Fruit fly (Drosophila melanogaster) whole organism, embryonic: Measurements from ENCODE around the gene Rack1.

Source experiments
- ATbp ChIP-seq: fragments of 200-800 bp; sonication (Bioruptor generic); optimal IDR thresholded peaks from 2 replicates; lab custom pipeline; 2017; ENCODE audit warnings: missing biosample characterization, mild to moderate bottlenecking, missing genetic modification characterization, missing genetic modification reagents
- Asciz ChIP-seq: fragments of 200-800 bp; sonication (Bioruptor generic); optimal IDR thresholded peaks from 2 replicates; lab custom pipeline; 2017; ENCODE audit warnings: missing biosample characterization, mild to moderate bottlenecking, missing genetic modification characterization, missing genetic modification reagents
- Awh ChIP-seq: fragments of 200-800 bp; sonication (Bioruptor generic); IDR thresholded peaks from 2 replicates; pipeline ENCODE4, ENCODE4 v1.3.6; 2022; ENCODE audit warnings: missing biosample characterization, missing genetic modification characterization
- Blimp-1 ChIP-seq: fragments of 200-800 bp; sonication (Bioruptor generic); optimal IDR thresholded peaks from 3 replicates; lab custom pipeline; 2018; ENCODE audit warnings: missing biosample characterization, missing genetic modification characterization, mild to moderate bottlenecking, moderate library complexity, missing genetic modification reagents
- CG1024 ChIP-seq: fragments of 200-800 bp; sonication (Bioruptor generic); IDR thresholded peaks from 2 replicates; pipeline ENCODE4 v1.3.6; 2022; ENCODE audit warnings: missing biosample characterization, missing genetic modification characterization
- CG11247 ChIP-seq: fragments of 200-800 bp; sonication (Bioruptor generic); IDR thresholded peaks from 2 replicates; pipeline ENCODE4 v1.3.6; 2022; ENCODE audit warnings: missing biosample characterization, missing genetic modification characterization
- CG13123 ChIP-seq: fragments of 200-800 bp; sonication (Bioruptor generic); optimal IDR thresholded peaks from 2 replicates; lab custom pipeline; 2016; ENCODE audit warnings: missing biosample characterization, missing genetic modification characterization
- CG13424 ChIP-seq: fragments of 200-800 bp; sonication (Bioruptor generic); optimal IDR thresholded peaks from 2 replicates; lab custom pipeline; 2019; ENCODE audit warnings: missing biosample characterization, mild to moderate bottlenecking, missing genetic modification characterization, moderate library complexity
- CG14667 ChIP-seq: fragments of 200-800 bp; sonication (Bioruptor generic); IDR thresholded peaks from 2 replicates; pipeline ENCODE4 v1.3.6; 2022; ENCODE audit warnings: missing biosample characterization, missing genetic modification characterization
- CG15011 ChIP-seq: fragments of 200-800 bp; sonication (Bioruptor generic); optimal IDR thresholded peaks from 3 replicates; lab custom pipeline; 2018; ENCODE audit warnings: missing biosample characterization, mild to moderate bottlenecking, missing genetic modification characterization
- CG17359 ChIP-seq: fragments of 200-800 bp; sonication (Bioruptor generic); optimal IDR thresholded peaks from 3 replicates; lab custom pipeline; 2018; ENCODE audit warnings: missing biosample characterization, mild to moderate bottlenecking, missing genetic modification characterization, moderate library complexity
- CG17385 ChIP-seq: fragments of 200-800 bp; sonication (Bioruptor generic); optimal IDR thresholded peaks from 3 replicates; lab custom pipeline; 2018; ENCODE audit warnings: missing biosample characterization, mild to moderate bottlenecking, missing genetic modification characterization
- CG1832 ChIP-seq: fragments of 200-800 bp; sonication (Bioruptor generic); optimal IDR thresholded peaks from 2 replicates; lab custom pipeline; 2017; ENCODE audit warnings: missing biosample characterization, mild to moderate bottlenecking, missing genetic modification characterization, inconsistent platforms
- CG3163 ChIP-seq: fragments of 200-800 bp; sonication (Bioruptor generic); optimal IDR thresholded peaks from 3 replicates; lab custom pipeline; 2016; ENCODE audit warnings: missing biosample characterization, missing genetic modification characterization
- CG3838 ChIP-seq: fragments of 200-800 bp; sonication (Bioruptor generic); optimal IDR thresholded peaks from 3 replicates; lab custom pipeline; 2016; ENCODE audit warnings: missing biosample characterization, missing genetic modification characterization
- CG7963 ChIP-seq: fragments of 200-800 bp; sonication (Bioruptor generic); IDR thresholded peaks from 3 replicates; pipeline ENCODE4 v1.3.6; 2022; ENCODE audit warnings: missing biosample characterization, missing genetic modification characterization; ENCODE audit not compliant: partially characterized antibody
- CG8290 ChIP-seq, 3 experiments: fragments of 200-800 bp; sonication (Bioruptor generic); optimal IDR thresholded peaks; 2 replicates each; lab custom pipeline; 2016 to 2019; ENCODE audit warnings: missing biosample characterization in 3 of 3, missing genetic modification characterization in 3 of 3, mild to moderate bottlenecking in 2 of 3, moderate library complexity in 1 of 3
- CG8924 ChIP-seq: fragments of 200-800 bp; optimal IDR thresholded peaks from 3 replicates; lab custom pipeline; 2019; ENCODE audit warnings: missing biosample characterization, mild to moderate bottlenecking, missing genetic modification characterization, moderate library complexity
- CG9215 ChIP-seq: fragments of 200-800 bp; sonication (Bioruptor generic); IDR thresholded peaks from 2 replicates; pipeline ENCODE4 v1.3.6; 2022; ENCODE audit warnings: missing biosample characterization, missing genetic modification characterization
- CHES-1-like ChIP-seq: fragments of 200-800 bp; sonication (Bioruptor generic); optimal IDR thresholded peaks from 2 replicates; lab custom pipeline; 2016; ENCODE audit warnings: missing biosample characterization, missing genetic modification characterization
- Deaf1 ChIP-seq: fragments of 200-800 bp; optimal IDR thresholded peaks from 3 replicates; lab custom pipeline; 2019; ENCODE audit warnings: missing biosample characterization, mild to moderate bottlenecking, missing genetic modification characterization, moderate library complexity
- E2f2 ChIP-seq: fragments of 200-800 bp; sonication (Bioruptor generic); IDR thresholded peaks from 2 replicates; pipeline ENCODE4 v1.3.6; 2022; ENCODE audit warnings: missing biosample characterization, missing genetic modification characterization
- Fer2 ChIP-seq: fragments of 200-800 bp; sonication (Bioruptor generic); optimal IDR thresholded peaks from 2 replicates; lab custom pipeline; 2018; ENCODE audit warnings: missing biosample characterization, mild to moderate bottlenecking, missing genetic modification characterization, moderate library complexity
- Gsc ChIP-seq: fragments of 200-800 bp; sonication (Bioruptor generic); IDR thresholded peaks from 2 replicates; pipeline ENCODE4 v1.3.6; 2022; ENCODE audit warnings: missing biosample characterization, missing genetic modification characterization
- Hmr ChIP-seq: fragments of 200-800 bp; sonication (Bioruptor generic); optimal IDR thresholded peaks from 3 replicates; lab custom pipeline; 2017; ENCODE audit warnings: mild to moderate bottlenecking, missing biosample characterization, missing genetic modification reagents, missing genetic modification characterization
- Lim3 ChIP-seq: fragments of 200-800 bp; sonication (Bioruptor generic); IDR thresholded peaks from 2 replicates; pipeline ENCODE4 v1.3.6; 2022; ENCODE audit warnings: missing biosample characterization, missing genetic modification characterization
- Med ChIP-seq: fragments of 200-800 bp; sonication (Bioruptor generic); peaks from one replicate; lab custom pipeline; 2016; ENCODE audit warnings: missing biosample characterization, missing genetic modification characterization, mild to moderate bottlenecking, inconsistent platforms, moderate library complexity
- Meics ChIP-seq: fragments of 200-800 bp; sonication (Bioruptor generic); optimal IDR thresholded peaks from 2 replicates; lab custom pipeline; 2017; ENCODE audit warnings: missing biosample characterization, mild to moderate bottlenecking, missing genetic modification characterization
- Oli ChIP-seq: fragments of 200-800 bp; sonication (Bioruptor generic); optimal IDR thresholded peaks from 2 replicates; lab custom pipeline; 2018; ENCODE audit warnings: missing biosample characterization, mild to moderate bottlenecking, missing genetic modification characterization, moderate library complexity
- Optix ChIP-seq: fragments of 200-800 bp; sonication (Bioruptor generic); IDR thresholded peaks from 3 replicates; pipeline ENCODE4 v1.3.6; 2022; ENCODE audit warnings: missing biosample characterization, missing genetic modification characterization
- Scr ChIP-seq: fragments of 200-800 bp; sonication (Bioruptor generic); IDR thresholded peaks from 2 replicates; pipeline ENCODE4 v1.3.6; 2022; ENCODE audit warnings: missing biosample characterization, missing genetic modification characterization; ENCODE audit not compliant: partially characterized antibody
- Usf ChIP-seq: fragments of 200-800 bp; sonication (Bioruptor generic); optimal IDR thresholded peaks from 2 replicates; lab custom pipeline; 2017; ENCODE audit warnings: missing genotype, missing biosample characterization, missing genetic modification characterization
- aop ChIP-seq: fragments of 200-800 bp; sonication (Bioruptor generic); IDR thresholded peaks from 2 replicates; pipeline ENCODE4 v1.3.6; 2022; ENCODE audit warnings: missing biosample characterization, missing genetic modification characterization
- danr ChIP-seq: fragments of 200-800 bp; sonication (Bioruptor generic); IDR thresholded peaks from 2 replicates; pipeline ENCODE4 v1.3.6; 2022; ENCODE audit warnings: missing biosample characterization, missing genetic modification characterization
- dimm ChIP-seq: fragments of 200-800 bp; sonication (Bioruptor generic); IDR thresholded peaks from 2 replicates; pipeline ENCODE4 v1.3.6; 2022; ENCODE audit warnings: missing biosample characterization, missing genetic modification characterization
- dysf ChIP-seq: fragments of 200-800 bp; sonication (Bioruptor generic); IDR thresholded peaks from 3 replicates; pipeline ENCODE4 v1.3.6; 2022; ENCODE audit warnings: missing biosample characterization, missing genetic modification characterization
- esg ChIP-seq: fragments of 200-800 bp; sonication (Bioruptor generic); conservative IDR thresholded peaks from 2 replicates; pipeline ENCODE4 v1.3.6; 2022; ENCODE audit warnings: missing biosample characterization, missing genetic modification characterization
- knrl ChIP-seq: fragments of 200-800 bp; sonication (Bioruptor generic); IDR thresholded peaks from 3 replicates; pipeline ENCODE4 v1.3.6; 2022; ENCODE audit warnings: missing biosample characterization, missing genetic modification characterization; ENCODE audit not compliant: partially characterized antibody
- lab ChIP-seq: fragments of 200-800 bp; sonication (Bioruptor generic); optimal IDR thresholded peaks from 3 replicates; lab custom pipeline; 2017; ENCODE audit warnings: missing biosample characterization, missing genetic modification characterization, mild to moderate bottlenecking, moderate library complexity, missing genetic modification reagents
- lola ChIP-seq, 3 experiments: fragments of >200 bp in 2 of 3; fragments of 200-800 bp in 1 of 3; sonication (Bioruptor generic) in 1 of 3; optimal IDR thresholded peaks; 2 replicates each; lab custom pipeline; 2017 to 2019; ENCODE audit warnings: missing biosample characterization in 3 of 3, missing genetic modification characterization in 3 of 3, mild to moderate bottlenecking in 1 of 3, moderate library complexity in 1 of 3
- pb ChIP-seq: fragments of 200-800 bp; sonication (Bioruptor generic); optimal IDR thresholded peaks from 3 replicates; lab custom pipeline; 2016; ENCODE audit warnings: missing biosample characterization, missing genetic modification characterization
- phol ChIP-seq: fragments of 200-800 bp; sonication (Bioruptor generic); optimal IDR thresholded peaks from 3 replicates; lab custom pipeline; 2018; ENCODE audit warnings: missing biosample characterization, mild to moderate bottlenecking, missing genetic modification characterization, moderate library complexity
- pum ChIP-seq: fragments of 200-800 bp; sonication (Bioruptor generic); optimal IDR thresholded peaks from 2 replicates; lab custom pipeline; 2016; ENCODE audit warnings: missing biosample characterization, missing genetic modification characterization
- row ChIP-seq: fragments of 200-800 bp; sonication (Bioruptor generic); IDR thresholded peaks from 3 replicates; pipeline ENCODE4 v1.3.6; 2022; ENCODE audit warnings: missing biosample characterization, missing genetic modification characterization
- sens ChIP-seq: fragments of 200-800 bp; sonication (Bioruptor generic); peaks from one replicate; lab custom pipeline; 2016; ENCODE audit warnings: missing biosample characterization, missing genetic modification characterization
- sisA ChIP-seq: fragments of 200-800 bp; sonication (Bioruptor generic); IDR thresholded peaks from 2 replicates; pipeline ENCODE4 v1.3.6; 2022; ENCODE audit warnings: missing biosample characterization, missing genetic modification characterization
- tgo ChIP-seq: fragments of 200-800 bp; sonication (Bioruptor generic); IDR thresholded peaks from 3 replicates; pipeline ENCODE4 v1.3.6; 2022; ENCODE audit warnings: missing biosample characterization, missing genetic modification characterization
- tin ChIP-seq: fragments of 200-800 bp; sonication (Bioruptor generic); optimal IDR thresholded peaks from 3 replicates; lab custom pipeline; 2016; ENCODE audit warnings: missing biosample characterization, missing genetic modification characterization
- unpg ChIP-seq: fragments of 200-800 bp; sonication (Bioruptor generic); optimal IDR thresholded peaks from 3 replicates; lab custom pipeline; 2018; ENCODE audit warnings: missing biosample characterization, mild to moderate bottlenecking, missing genetic modification characterization, moderate library complexity
- vnd ChIP-seq: fragments of 200-800 bp; sonication (Bioruptor generic); IDR thresholded peaks from 3 replicates; pipeline ENCODE4 v1.3.6; 2022; ENCODE audit warnings: missing biosample characterization, missing genetic modification characterization; ENCODE audit not compliant: partially characterized antibody

Rack1 gene

dm6 chr2L:7851609-7852008 is 24.5 kb upstream of the Rack1 start (continued):
- peak; percentile 62 for TF ChIP-seq row (GFP tag; lab: Robert Waterston, UW)
- no peak for TF ChIP-seq CG17385
- TF ChIP-seq pb (GFP tag; lab: Kevin White, UChicago) = no peak
- no peak for TF ChIP-seq CG11247 (GFP tag; lab: Robert Waterston, UW)
- TF ChIP-seq CG14667 (GFP tag; lab: Robert Waterston, UW) = no peak
- peak; percentile 23 for TF ChIP-seq Deaf1 (tag; lab: Kevin White, UChicago)
- TF ChIP-seq CG13424 = peak; percentile 9
- no peak for TF ChIP-seq CG1024 (GFP tag; lab: Robert Waterston, UW)
- TF ChIP-seq CHES-1-like (GFP tag; lab: Kevin White, UChicago) = no peak
- TF ChIP-seq Hmr (GFP tag; lab: Kevin White, UChicago) = peak; percentile 52
- peak; percentile 5 for TF ChIP-seq ATbp (GFP tag; lab: Kevin White, UChicago)
- TF ChIP-seq CG9215 = peak; percentile 32; the same call in 1 of the 2 replicates
- no peak for TF ChIP-seq Fer2
- no peak for TF ChIP-seq CG3163 (GFP tag; lab: Kevin White, UChicago)
- TF ChIP-seq unpg (GFP tag; lab: Kevin White, UChicago) = peak; percentile 39
- TF ChIP-seq Awh (GFP tag; lab: Robert Waterston, UW) = no peak
- TF ChIP-seq danr = no peak
- no peak for TF ChIP-seq pum (GFP tag; lab: Kevin White, UChicago)
- peak; percentile 63 for TF ChIP-seq Blimp-1 (GFP tag; lab: Kevin White, UChicago)
- no peak for TF ChIP-seq vnd (GFP tag; lab: Robert Waterston, UW)
- peak; percentile 51 for TF ChIP-seq phol
- TF ChIP-seq aop = no peak
- no peak for TF ChIP-seq CG7963 (GFP tag; lab: Robert Waterston, UW)
- 0 out of 3 replicates have a peak, but pooled peaks have one; percentile 20 for TF ChIP-seq Optix
- peak; percentile 44 for TF ChIP-seq Med
- TF ChIP-seq Scr (GFP tag; lab: Robert Waterston, UW) = no peak
- peak; percentile 34 for TF ChIP-seq CG8924 (tag; lab: Kevin White, UChicago)
- no peak for TF ChIP-seq Lim3 (GFP tag; lab: Robert Waterston, UW)
- peak; percentile 7 for TF ChIP-seq tin (GFP tag; lab: Kevin White, UChicago)
- no peak for TF ChIP-seq sisA (GFP tag; lab: Robert Waterston, UW)
- TF ChIP-seq Gsc (GFP tag; lab: Robert Waterston, UW) = no peak
- no peak for TF ChIP-seq dimm
- peak; percentile 79 for TF ChIP-seq sens (GFP tag; lab: Kevin White, UChicago)
- TF ChIP-seq tgo (GFP tag; lab: Robert Waterston, UW) = peak; percentile 50
- peak in 1 of 3 experiments; percentile 23 for TF ChIP-seq lola (GFP tag; optimal IDR thresholded peaks at IDR 0.05; lab: Kevin White, UChicago)
- TF ChIP-seq CG8290 (GFP tag; optimal IDR thresholded peaks at IDR 0.05; lab: Kevin White, UChicago) = no peak
- no peak for TF ChIP-seq CG8290 (tag; optimal IDR thresholded peaks at IDR 0.05; lab: Kevin White, UChicago)
- peak; percentile 59 for TF ChIP-seq lab (GFP tag; lab: Kevin White, UChicago)
- peak; percentile 51; the same call in 2 of the 3 replicates for TF ChIP-seq dysf (GFP tag; lab: Robert Waterston, UW)
- no peak for TF ChIP-seq CG1832
- TF ChIP-seq Asciz = peak; percentile 4
- 0 out of 2 replicates have a peak, but pooled peaks have one; percentile 8 for TF ChIP-seq esg (GFP tag; lab: Robert Waterston, UW)
- no peak for TF ChIP-seq Usf (GFP tag; lab: Kevin White, UChicago)
- TF ChIP-seq Oli (tag; lab: Kevin White, UChicago) = peak; percentile 31
- TF ChIP-seq knrl = no peak
- TF ChIP-seq Meics (GFP tag; lab: Kevin White, UChicago) = peak; percentile 44
- TF ChIP-seq E2f2 (GFP tag; lab: Robert Waterston, UW) = peak; percentile 14; the same call in 1 of the 2 replicates
- TF ChIP-seq CG3838 (GFP tag; lab: Kevin White, UChicago) = no peak
- TF ChIP-seq CG15011 = no peak
- TF ChIP-seq CG17359 (tag; lab: Kevin White, UChicago) = peak; percentile 63
- TF ChIP-seq CG13123 (GFP tag; lab: Kevin White, UChicago) = no peak
